Worm (Caenorhabditis elegans): Measurements from ENCODE around the gene srj-1.

The srj-1 gene

ce11 chrIV:11965327-11965726, at the start of gene srj-1:
Gene srj-1 (minus strand): TSS chrIV:11965427.
- no peak for TF ChIP-seq unc-62 (GFP tag; optimal IDR thresholded peaks at IDR 0.05)

ce11 chrIV:12013120-12013519, 47.9 kb upstream of the srj-1 start, which contains the start of gene spe-17:
Gene spe-17 (plus strand): TSS chrIV:12013420.
- no peak for TF ChIP-seq unc-62 (GFP tag; optimal IDR thresholded peaks at IDR 0.05)

- TF ChIP-seq unc-62 (GFP tag; optimal IDR thresholded peaks at IDR 0.05), result no peak
Observed at ce11 chrIV:12012439-12013003, 47.3 kb upstream of the srj-1 start.

ce11 chrIV:12010859-12011258, 45.6 kb upstream of the srj-1 start, which contains the start of the genes ZK617.26 and unc-22:
Gene ZK617.26 (minus strand): TSS chrIV:12010959.
Gene unc-22 (minus strand): TSS chrIV:12011007.
- no peak for TF ChIP-seq unc-62 (GFP tag; optimal IDR thresholded peaks at IDR 0.05)

- TF ChIP-seq unc-62 (GFP tag; optimal IDR thresholded peaks at IDR 0.05), result no peak
Observed at ce11 chrIV:12010377-12010776, 45.1 kb upstream of the srj-1 start.

ce11 chrIV:12009046-12009674, 43.9 kb upstream of the srj-1 start:
- TF ChIP-seq unc-62 (GFP tag; optimal IDR thresholded peaks at IDR 0.05), result no peak

- TF ChIP-seq unc-62 (GFP tag; optimal IDR thresholded peaks at IDR 0.05), result no peak
Observed at ce11 chrIV:12005090-12005770, 40.0 kb upstream of the srj-1 start.

DNA sequence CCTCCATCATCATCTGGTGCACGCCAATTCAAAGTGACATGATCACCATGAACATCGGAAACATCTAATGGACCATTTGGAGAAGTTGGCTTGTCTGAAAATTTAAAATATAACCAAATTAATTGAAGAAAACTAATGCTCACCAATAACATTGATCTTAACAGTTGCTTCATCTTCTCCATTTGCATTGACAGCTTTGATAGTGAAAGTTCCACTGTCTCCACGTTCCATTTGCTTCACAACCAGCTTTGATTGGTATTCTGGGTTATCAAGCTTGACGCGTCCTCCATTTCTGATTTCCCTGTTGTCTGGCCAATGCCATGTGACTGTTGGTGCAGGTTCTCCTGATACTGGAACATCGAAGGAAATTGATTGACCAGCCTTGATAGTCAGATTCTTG, 21.2 kb upstream of the srj-1 start:
- no peak for TF ChIP-seq unc-62 (GFP tag; optimal IDR thresholded peaks at IDR 0.05)

- no peak for TF ChIP-seq unc-62 (GFP tag; optimal IDR thresholded peaks at IDR 0.05)
Observed at ce11 chrIV:11970171-11970570, 4.9 kb upstream of the srj-1 start, which contains the start of gene ZK829.9. Gene ZK829.9 (plus strand): TSS chrIV:11970534.

DNA sequence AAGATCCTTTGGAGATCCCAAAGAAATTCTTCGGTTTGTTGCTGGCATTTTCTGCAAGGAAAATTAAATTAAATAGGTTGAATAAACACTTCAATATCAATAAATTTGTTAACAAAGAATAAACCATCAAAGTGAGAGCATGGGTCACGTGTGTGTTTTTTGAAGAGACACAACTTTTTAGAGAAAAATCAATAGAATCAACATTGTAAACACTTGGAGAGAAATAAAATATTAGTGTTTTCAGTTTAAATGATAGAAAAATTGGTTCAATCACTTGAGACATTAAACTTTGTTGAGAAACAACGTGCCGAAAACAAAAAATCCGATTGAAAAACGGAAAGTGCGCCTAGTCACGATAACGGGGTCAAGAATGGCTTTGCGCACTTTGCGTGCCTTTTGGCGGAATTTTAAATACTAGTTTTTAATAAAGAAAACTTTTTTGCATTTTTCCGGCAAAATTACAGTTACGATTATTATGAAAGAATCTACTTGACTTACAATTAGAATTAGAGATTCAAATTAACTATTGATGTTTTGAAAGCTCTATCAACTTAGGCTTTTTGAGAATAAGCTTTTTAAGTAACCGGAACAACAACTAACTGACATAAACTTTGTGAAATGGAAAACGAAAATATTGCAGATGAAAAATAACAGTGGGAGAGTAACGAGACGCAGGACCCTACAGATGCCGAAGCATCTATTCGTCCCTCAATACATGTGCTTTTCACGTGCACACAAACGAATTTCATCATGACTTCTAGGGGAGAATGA, 3.6 kb downstream of the srj-1 start, which contains the start of gene ZK829.7:
Gene ZK829.7 (minus strand): TSS at position 51 of the 771 bp plus-strand sequence.
- no peak for TF ChIP-seq unc-62 (GFP tag; optimal IDR thresholded peaks at IDR 0.05)

ce11 chrIV:11959573-11959972, 5.7 kb downstream of the srj-1 start, which contains the start of gene tgt-1:
Gene tgt-1 (minus strand): TSS chrIV:11959804.
- TF ChIP-seq unc-62 (GFP tag; optimal IDR thresholded peaks at IDR 0.05), result no peak

DNA sequence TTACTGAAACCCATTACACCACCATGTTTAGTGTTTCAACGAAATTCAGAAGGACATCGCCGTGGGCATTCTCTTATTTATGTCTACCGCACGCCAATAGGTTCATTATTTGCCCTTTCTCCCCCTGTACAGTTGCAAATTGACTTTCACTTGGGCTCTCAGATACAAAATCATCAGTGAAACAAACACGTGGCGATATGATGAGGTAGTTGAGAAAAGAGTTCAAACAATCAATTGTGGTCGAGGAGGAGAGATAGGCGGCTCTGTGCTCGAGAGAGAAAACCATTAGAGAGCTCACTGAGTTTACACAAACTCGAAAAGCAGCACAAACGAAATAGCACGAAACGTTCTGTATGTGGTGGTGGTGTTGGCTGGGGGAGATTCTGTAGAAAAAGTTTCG, 8.2 kb downstream of the srj-1 start:
- no peak for TF ChIP-seq unc-62 (GFP tag; optimal IDR thresholded peaks at IDR 0.05)

ce11 chrIV:11956387-11956786, 8.8 kb downstream of the srj-1 start:
- peak; percentile 29 for TF ChIP-seq unc-62 (GFP tag; optimal IDR thresholded peaks at IDR 0.05)

ce11 chrIV:11955592-11955991, 9.6 kb downstream of the srj-1 start:
- TF ChIP-seq unc-62 (GFP tag; optimal IDR thresholded peaks at IDR 0.05), result no peak

ce11 chrIV:11952612-11953299, 12.5 kb downstream of the srj-1 start, which contains the start of gene gdh-1:
Gene gdh-1 (plus strand): TSS chrIV:11953249.
- TF ChIP-seq unc-62 (GFP tag; optimal IDR thresholded peaks at IDR 0.05), result no peak
